Worm (Caenorhabditis elegans) whole organism, L1 larva: ENCODE data around the gene srbc-66.

Experiments
- C04F5.9 ChIP-seq: sonication (generic microtip); optimal IDR thresholded peaks from 2 replicates; lab custom pipeline; 2016; ENCODE audit warnings: missing genetic modification characterization, missing compliant biosample characterization
- C16A3.4 ChIP-seq: fragments of 150-350 bp; optimal IDR thresholded peaks from 2 replicates; lab custom pipeline; 2014; ENCODE audit warnings: missing biosample characterization, missing genetic modification characterization
- F16B12.6 ChIP-seq: fragments of 150-350 bp; optimal IDR thresholded peaks from 2 replicates; lab custom pipeline; 2014; ENCODE audit warnings: missing biosample characterization, missing genetic modification characterization
- aha-1 ChIP-seq: fragments of 150-350 bp; optimal IDR thresholded peaks from 2 replicates; lab custom pipeline; 2014; ENCODE audit warnings: missing biosample characterization, missing genetic modification characterization
- ama-1 ChIP-seq: fragments of 150-350 bp; optimal IDR thresholded peaks from 2 replicates; lab custom pipeline; 2014
- ceh-90 ChIP-seq: sonication (generic microtip); optimal IDR thresholded peaks from 2 replicates; lab custom pipeline; 2016; ENCODE audit warnings: missing genetic modification characterization, missing compliant biosample characterization
- dsc-1 ChIP-seq: sonication (generic microtip); optimal IDR thresholded peaks from 2 replicates; lab custom pipeline; 2016; ENCODE audit warnings: mild to moderate bottlenecking, missing genetic modification characterization, missing compliant biosample characterization
- efl-1 ChIP-seq, 4 experiments: fragments of 150-350 bp; optimal IDR thresholded peaks in 3 of 4; peaks in 1 of 4; 1 replicate in 1 of 4; 2 replicates in 3 of 4; lab custom pipeline; 2014; ENCODE audit warnings: missing biosample characterization in 2 of 4, missing genetic modification characterization in 2 of 4, missing genetic modification reagents in 2 of 4
- efl-3 ChIP-seq: fragments of 200-800 bp; sonication (Bioruptor generic); optimal IDR thresholded peaks from 2 replicates; lab custom pipeline; 2018; ENCODE audit warnings: mild to moderate bottlenecking, missing genetic modification characterization, missing compliant biosample characterization
- elt-2 ChIP-seq: sonication (generic microtip); optimal IDR thresholded peaks from 2 replicates; lab custom pipeline; 2016; ENCODE audit warnings: missing genetic modification characterization, mild to moderate bottlenecking, inconsistent platforms, missing compliant biosample characterization, missing genetic modification reagents
- fkh-10 ChIP-seq: sonication (generic microtip); optimal IDR thresholded peaks from 2 replicates; lab custom pipeline; 2017; ENCODE audit warnings: missing biosample characterization, missing genetic modification reagents, missing genetic modification characterization
- fkh-4 ChIP-seq: sonication (generic microtip); optimal IDR thresholded peaks from 2 replicates; lab custom pipeline; 2016; ENCODE audit warnings: missing compliant biosample characterization, missing genetic modification characterization, borderline replicate concordance
- fkh-8 ChIP-seq: sonication (generic microtip); optimal IDR thresholded peaks from 2 replicates; lab custom pipeline; 2016; ENCODE audit warnings: mild to moderate bottlenecking, missing genetic modification characterization, missing compliant biosample characterization
- hlh-17 ChIP-seq: fragments of 200-800 bp; sonication (Bioruptor generic); optimal IDR thresholded peaks from 2 replicates; lab custom pipeline; 2018; ENCODE audit warnings: missing genetic modification characterization, mild to moderate bottlenecking, missing compliant biosample characterization, moderate library complexity, borderline replicate concordance
- hpl-2 ChIP-seq: fragments of 150-350 bp; optimal IDR thresholded peaks from 2 replicates; lab custom pipeline; 2014; ENCODE audit warnings: missing biosample characterization, missing genetic modification reagents, missing genetic modification characterization
- irx-1 ChIP-seq: sonication (generic microtip); optimal IDR thresholded peaks from 2 replicates; lab custom pipeline; 2016; ENCODE audit warnings: missing genetic modification characterization, missing compliant biosample characterization
- lin-13 ChIP-seq: fragments of 150-350 bp; optimal IDR thresholded peaks from 2 replicates; lab custom pipeline; 2014; ENCODE audit warnings: missing biosample characterization, missing genetic modification reagents, missing genetic modification characterization
- lin-15B ChIP-seq: fragments of 150-350 bp; sonication (generic microtip); optimal IDR thresholded peaks from 3 replicates; lab custom pipeline; 2014; ENCODE audit warnings: missing biosample characterization, missing genetic modification characterization
- lin-35 ChIP-seq, 2 experiments: fragments of 150-350 bp; optimal IDR thresholded peaks; 2 replicates each; lab custom pipeline; 2014; ENCODE audit warnings: missing biosample characterization in 2 of 2, missing genetic modification characterization in 2 of 2, missing genetic modification reagents in 2 of 2
- lir-3 ChIP-seq: sonication (generic microtip); optimal IDR thresholded peaks from 2 replicates; lab custom pipeline; 2016; ENCODE audit warnings: mild to moderate bottlenecking, missing genetic modification characterization, moderate library complexity, missing compliant biosample characterization; ENCODE audit not compliant: poor library complexity
- mdl-1 ChIP-seq, 2 experiments: fragments of 150-350 bp; optimal IDR thresholded peaks; 2 replicates each; lab custom pipeline; 2014 to 2017; ENCODE audit warnings: missing biosample characterization in 2 of 2, missing genetic modification characterization in 2 of 2, inconsistent platforms in 1 of 2
- mef-2 ChIP-seq: fragments of 150-350 bp; optimal IDR thresholded peaks from 2 replicates; lab custom pipeline; 2014; ENCODE audit warnings: missing biosample characterization, missing genetic modification characterization
- nhr-11 ChIP-seq: fragments of 150-350 bp; optimal IDR thresholded peaks from 2 replicates; lab custom pipeline; 2014; ENCODE audit warnings: missing biosample characterization, missing genetic modification characterization
- pag-3 ChIP-seq: sonication (generic microtip); optimal IDR thresholded peaks from 2 replicates; lab custom pipeline; 2017; ENCODE audit warnings: missing genetic modification characterization, mild to moderate bottlenecking, missing compliant biosample characterization, antibody characterized with exemption, borderline replicate concordance; ENCODE audit not compliant: insufficient read depth
- pax-3 ChIP-seq: fragments of 200-800 bp; sonication (Bioruptor generic); optimal IDR thresholded peaks from 2 replicates; lab custom pipeline; 2018; ENCODE audit warnings: mild to moderate bottlenecking, missing genetic modification characterization, moderate library complexity, missing compliant biosample characterization
- skn-1 ChIP-seq: fragments of 150-350 bp; optimal IDR thresholded peaks from 2 replicates; lab custom pipeline; 2014; ENCODE audit warnings: missing biosample characterization, missing genetic modification characterization
- sox-4 ChIP-seq: sonication (generic microtip); optimal IDR thresholded peaks from 2 replicates; lab custom pipeline; 2016; ENCODE audit warnings: missing genetic modification characterization, missing compliant biosample characterization
- sptf-1 ChIP-seq: fragments of 150-350 bp; optimal IDR thresholded peaks from 2 replicates; lab custom pipeline; 2014; ENCODE audit warnings: missing biosample characterization, missing genetic modification characterization
- sup-37 ChIP-seq: fragments of 200-800 bp; sonication (Bioruptor generic); optimal IDR thresholded peaks from 2 replicates; lab custom pipeline; 2018; ENCODE audit warnings: mild to moderate bottlenecking, missing genetic modification characterization, missing compliant biosample characterization
- swsn-7 ChIP-seq: sonication (generic microtip); optimal IDR thresholded peaks from 2 replicates; lab custom pipeline; 2016; ENCODE audit warnings: missing genetic modification characterization, missing compliant biosample characterization
- tbx-2 ChIP-seq: sonication (generic microtip); optimal IDR thresholded peaks from 2 replicates; lab custom pipeline; 2016; ENCODE audit warnings: missing genetic modification characterization, missing compliant biosample characterization
- tlp-1 ChIP-seq: fragments of 150-350 bp; optimal IDR thresholded peaks from 2 replicates; lab custom pipeline; 2014; ENCODE audit warnings: missing biosample characterization, missing genetic modification characterization
- unc-62 ChIP-seq: fragments of 150-350 bp; optimal IDR thresholded peaks from 2 replicates; lab custom pipeline; 2014; ENCODE audit warnings: missing biosample characterization, missing genetic modification reagents, missing genetic modification characterization
- unc-86 ChIP-seq: sonication (generic microtip); optimal IDR thresholded peaks from 2 replicates; lab custom pipeline; 2016; ENCODE audit warnings: missing genetic modification characterization, missing compliant biosample characterization
- unc-98 ChIP-seq: fragments of 200-800 bp; sonication (Bioruptor generic); IDR thresholded peaks from 2 replicates; pipeline ENCODE4 v1.3.6; 2022; ENCODE audit warnings: missing genetic modification characterization, missing compliant biosample characterization
- xbp-1 ChIP-seq: sonication (generic microtip); optimal IDR thresholded peaks from 2 replicates; lab custom pipeline; 2016; ENCODE audit warnings: missing genetic modification characterization, missing compliant biosample characterization
- zip-4 ChIP-seq: fragments of 200-800 bp; sonication (Bioruptor generic); optimal IDR thresholded peaks from 2 replicates; lab custom pipeline; 2018; ENCODE audit warnings: mild to moderate bottlenecking, missing genetic modification characterization, moderate library complexity, missing compliant biosample characterization
- ztf-11 ChIP-seq, 2 experiments: sonication (generic microtip); optimal IDR thresholded peaks; 2 replicates each; lab custom pipeline; 2016 to 2017; ENCODE audit warnings: missing genetic modification characterization in 2 of 2, missing biosample characterization in 1 of 2, missing compliant biosample characterization in 1 of 2

Gene srbc-66

ce11 chrV:3530403-3530802 lies at the start of gene srbc-66:
Gene srbc-66 (plus strand): TSS chrV:3530703.
- TF ChIP-seq irx-1 (tag; lab: Kevin White, UChicago) (no peak), fkh-8 (tag; lab: Kevin White, UChicago) (peak; percentile 35)

DNA sequence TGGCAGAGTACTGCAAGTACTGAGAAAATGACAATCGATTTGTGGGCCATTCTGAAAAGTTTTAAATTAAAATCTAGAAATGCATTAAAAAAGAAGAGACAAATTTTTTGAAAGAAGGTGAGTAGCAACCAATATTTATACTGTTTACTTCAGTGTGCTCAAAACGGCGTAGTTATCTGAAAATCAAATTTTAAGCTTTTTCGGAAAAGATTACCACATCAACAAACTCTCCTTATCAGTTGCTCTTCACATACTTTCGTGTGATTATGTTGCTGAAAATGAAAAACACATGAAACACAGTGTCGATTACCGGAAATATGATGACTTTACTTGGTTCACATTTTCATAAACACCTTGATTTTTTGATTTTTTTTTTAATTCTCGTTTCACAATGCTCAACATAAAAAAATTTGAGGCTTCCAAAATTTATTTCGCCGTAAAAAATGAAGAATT lies 47.9 kb upstream of the srbc-66 start, which contains the start of gene lys-7:
lys-7 (minus strand) TSS at position 51 of the 453 bp plus-strand sequence.
- peak; percentile 76 for TF ChIP-seq elt-2 (tag; lab: Kevin White, UChicago)
- TF ChIP-seq sup-37 (GFP tag; lab: Kevin White, UChicago) = no peak

- TF ChIP-seq C04F5.9 (tag; lab: Kevin White, UChicago) (no peak), fkh-8 (tag; lab: Kevin White, UChicago) (peak; percentile 16)
Measured at ce11 chrV:3484702-3485101, 45.8 kb upstream of the srbc-66 start, which contains the start of gene srbc-33. Gene srbc-33 (minus strand): TSS chrV:3484802.

- TF ChIP-seq pag-3 (no peak), mef-2 (tag; lab: Kevin White, UChicago) (no peak), ztf-11 (tag; optimal IDR thresholded peaks at IDR 0.05; lab: Kevin White, UChicago) (no peak), lir-3 (tag; lab: Kevin White, UChicago) (no peak), fkh-10 (GFP tag; lab: Kevin White, UChicago) (no peak), fkh-4 (tag; lab: Kevin White, UChicago) (no peak), aha-1 (no peak), nhr-11 (tag; lab: Kevin White, UChicago) (no peak), ama-1 (no peak), xbp-1 (tag; lab: Kevin White, UChicago) (no peak), hpl-2 (GFP tag; lab: Kevin White, UChicago) (no peak), lin-13 (GFP tag; lab: Kevin White, UChicago) (no peak), irx-1 (tag; lab: Kevin White, UChicago) (no peak), fkh-8 (tag; lab: Kevin White, UChicago) (no peak), lin-15B (tag; lab: Kevin White, UChicago) (no peak), efl-3 (GFP tag; lab: Kevin White, UChicago) (no peak)
Measured at ce11 chrV:3486857-3487256, 43.6 kb upstream of the srbc-66 start, which contains the start of gene srbc-32. Gene srbc-32 (minus strand): TSS chrV:3486957.

DNA sequence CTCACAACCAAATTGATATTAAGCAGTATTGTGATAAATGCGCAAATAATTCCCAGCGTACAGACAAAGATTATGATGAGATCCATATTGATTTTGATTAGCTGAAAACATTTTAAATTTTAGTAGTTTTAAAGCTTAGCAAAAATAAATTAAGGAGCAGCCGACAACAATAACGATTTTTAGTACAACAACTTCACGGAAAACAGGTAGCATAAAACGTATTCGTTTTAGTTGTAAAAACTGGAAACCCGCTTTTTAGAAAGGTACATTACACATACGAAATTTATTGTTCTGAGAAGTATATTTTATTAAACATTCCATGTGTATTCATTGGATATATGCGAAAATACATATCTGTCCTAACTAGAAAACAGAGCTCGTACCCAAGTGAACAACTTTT lies 40.1 kb upstream of the srbc-66 start, which contains the start of gene srbc-36:
srbc-36 (minus strand) TSS at position 101 of the 400 bp plus-strand sequence.
- no peak for TF ChIP-seq tbx-2 (tag; lab: Kevin White, UChicago)
- TF ChIP-seq hlh-17 (GFP tag; lab: Kevin White, UChicago) = no peak

- TF ChIP-seq dsc-1 (tag; lab: Kevin White, UChicago) = no peak
Measured at ce11 chrV:3496880-3497279, 33.6 kb upstream of the srbc-66 start, which contains the start of gene C07G3.15. Gene C07G3.15 (minus strand): TSS chrV:3496980.

ce11 chrV:3502038-3502437 lies 28.5 kb upstream of the srbc-66 start, which contains the start of the genes C07G3.8 and C07G3.10:
Gene C07G3.8 (minus strand): TSS chrV:3502138.
Gene C07G3.10 (plus strand): TSS chrV:3502307.
- TF ChIP-seq unc-86 (tag; lab: Kevin White, UChicago) = no peak
- TF ChIP-seq mdl-1 (tag; optimal IDR thresholded peaks at IDR 0.05; lab: Kevin White, UChicago) = no peak
- TF ChIP-seq ama-1 = no peak
- no peak for TF ChIP-seq hpl-2 (GFP tag; lab: Kevin White, UChicago)
- TF ChIP-seq, all 84 proteins: peak for 0

ce11 chrV:3505745-3506144 lies 24.8 kb upstream of the srbc-66 start:
- no peak for TF ChIP-seq F16B12.6 (tag; lab: Kevin White, UChicago)
- no peak for TF ChIP-seq sptf-1 (tag; lab: Kevin White, UChicago)
- no peak for TF ChIP-seq unc-62
- TF ChIP-seq C16A3.4 = no peak
- TF ChIP-seq zip-4 (GFP tag; lab: Kevin White, UChicago) = no peak
- no peak for TF ChIP-seq unc-98 (GFP tag; lab: Robert Waterston, UW)
- no peak for TF ChIP-seq swsn-7 (tag; lab: Kevin White, UChicago)
- TF ChIP-seq tlp-1 = peak; percentile 48
- TF ChIP-seq skn-1 (tag; lab: Kevin White, UChicago) = peak; percentile 40
- TF ChIP-seq ceh-90 (tag; lab: Kevin White, UChicago) = no peak
- no peak for TF ChIP-seq efl-1 (optimal IDR thresholded peaks at IDR 0.05; lab: Kevin White, UChicago)
- TF ChIP-seq efl-1 (GFP tag; optimal IDR thresholded peaks at IDR 0.05 in 1 of 2; lab: Kevin White, UChicago) = no peak
- no peak for TF ChIP-seq sox-4 (tag; lab: Kevin White, UChicago)
- TF ChIP-seq lin-35 (GFP tag; optimal IDR thresholded peaks at IDR 0.05; lab: Kevin White, UChicago) = peak in 1 of 2 experiments; percentile 28
- no peak for TF ChIP-seq pax-3
